Fruit fly (Drosophila melanogaster): ENCODE data around the gene RluA-2.
A peak's percentile ranks its signal among the peaks of the same experiment; 100 is the strongest.

The RluA-2 gene

DNA sequence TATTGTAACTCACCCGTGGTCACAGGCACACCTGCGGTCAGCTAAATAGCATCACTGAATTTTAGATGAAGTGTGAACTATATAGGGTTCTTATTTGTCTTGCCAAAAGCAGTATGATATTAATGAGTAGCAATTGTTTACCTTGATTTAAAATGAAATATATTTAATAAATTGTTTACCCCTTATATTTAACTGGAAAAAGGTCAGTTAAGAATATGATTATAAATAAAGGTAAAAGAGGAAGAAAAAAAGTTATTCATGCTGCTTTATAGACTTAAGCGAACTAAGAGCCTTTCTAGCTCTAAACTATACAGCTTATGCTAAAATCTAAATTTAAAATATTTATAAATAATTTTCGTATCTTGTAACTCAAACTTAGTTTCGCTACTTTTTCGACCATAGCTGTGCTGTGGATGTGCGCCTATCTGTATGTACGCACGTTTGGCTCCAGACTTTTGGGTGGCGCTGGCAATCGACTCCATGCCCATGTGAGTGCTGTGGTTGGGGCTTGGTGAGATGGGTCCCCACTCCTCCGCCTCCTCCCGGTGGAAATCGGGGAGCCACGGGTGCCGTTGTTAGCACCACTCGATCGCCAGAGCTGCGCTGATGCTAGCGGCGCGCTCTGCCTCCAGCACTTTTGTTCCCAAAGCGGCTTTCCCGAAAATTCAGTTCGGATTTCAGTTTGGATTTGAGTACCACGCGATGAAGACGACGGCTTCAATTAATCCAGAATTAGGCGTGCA, 34.7 kb upstream of the RluA-2 start, which contains the start of gene loh (continued):
- no peak for TF ChIP-seq tna (GFP tag; IDR thresholded peaks at IDR 0.05; ENCODE audit: partially characterized antibody)
- peak in 1 of 2 experiments; percentile 67 for TF ChIP-seq Eip74EF (GFP tag; optimal IDR thresholded peaks at IDR 0.05)
- TF ChIP-seq btn (GFP tag; optimal IDR thresholded peaks at IDR 0.05): no peak
- TF ChIP-seq gt (GFP tag; IDR thresholded peaks at IDR 0.05): no peak
- TF ChIP-seq CG7786 (GFP tag; optimal IDR thresholded peaks at IDR 0.05): no peak
- no peak for TF ChIP-seq Sry-δ (GFP tag; optimal IDR thresholded peaks at IDR 0.05)
- TF ChIP-seq PHDP (tag; optimal IDR thresholded peaks at IDR 0.05): peak; percentile 51
- TF ChIP-seq nerfin-2 (GFP tag; IDR thresholded peaks at IDR 0.05; ENCODE audit: partially characterized antibody): no peak
- no peak for TF ChIP-seq bigmax (GFP tag; optimal IDR thresholded peaks at IDR 0.05)
- TF ChIP-seq so (GFP tag; IDR thresholded peaks at IDR 0.05): no peak; the same call in 2 of the 3 replicates
- TF ChIP-seq HLH4C (GFP tag; IDR thresholded peaks at IDR 0.05; ENCODE audit: partially characterized antibody): no peak
- TF ChIP-seq CG2875 (GFP tag; optimal IDR thresholded peaks at IDR 0.05): no peak
- TF ChIP-seq Usf (GFP tag; optimal IDR thresholded peaks at IDR 0.05): peak; percentile 3
- TF ChIP-seq Trl (optimal IDR thresholded peaks at IDR 0.05): no peak
- no peak for TF ChIP-seq Trl (GFP tag; optimal IDR thresholded peaks at IDR 0.05)
- no peak for TF ChIP-seq dan (GFP tag; IDR thresholded peaks at IDR 0.05)
- peak; percentile 79 for TF ChIP-seq CG31441 (GFP tag; IDR thresholded peaks at IDR 0.05)
- TF ChIP-seq CG33557 (GFP tag; optimal IDR thresholded peaks at IDR 0.05): no peak
- no peak for TF ChIP-seq CG17912 (GFP tag; optimal IDR thresholded peaks at IDR 0.05)
- no peak for TF ChIP-seq CG16779 (GFP tag; IDR thresholded peaks at IDR 0.05)
- TF ChIP-seq sens (GFP tag): peak; percentile 75
- peak; percentile 49 for TF ChIP-seq Nf-YB (GFP tag; optimal IDR thresholded peaks at IDR 0.05)
- TF ChIP-seq CG15514 (GFP tag; optimal IDR thresholded peaks at IDR 0.05): peak; percentile 12
- 0 out of 3 replicates have a peak, but pooled peaks have one; percentile 40 for TF ChIP-seq zfh1 (GFP tag; IDR thresholded peaks at IDR 0.05)
- TF ChIP-seq unpg (GFP tag; optimal IDR thresholded peaks at IDR 0.05): peak; percentile 42
- TF ChIP-seq danr (GFP tag; IDR thresholded peaks at IDR 0.05): peak; percentile 36; the same call in 1 of the 2 replicates
- TF ChIP-seq al (GFP tag; IDR thresholded peaks at IDR 0.05): no peak
- no peak for TF ChIP-seq CG16813 (GFP tag; IDR thresholded peaks at IDR 0.05; ENCODE audit: partially characterized antibody)
- TF ChIP-seq prd (optimal IDR thresholded peaks at IDR 0.05): no peak
- no peak for TF ChIP-seq prd (GFP tag; IDR thresholded peaks at IDR 0.05)
- no peak for TF ChIP-seq scrt (GFP tag; optimal IDR thresholded peaks at IDR 0.05)
- TF ChIP-seq CG4820 (GFP tag; optimal IDR thresholded peaks at IDR 0.05): peak; percentile 52
- peak; percentile 47 for TF ChIP-seq CG10147 (GFP tag; optimal IDR thresholded peaks at IDR 0.05)
- peak; percentile 64 for TF ChIP-seq CG4424 (GFP tag; optimal IDR thresholded peaks at IDR 0.05)
- no peak for TF ChIP-seq dm (GFP tag; optimal IDR thresholded peaks at IDR 0.05)
- no peak for TF ChIP-seq CG42726 (GFP tag; IDR thresholded peaks at IDR 0.05; ENCODE audit: partially characterized antibody)
- peak; percentile 17; the same call in 1 of the 2 replicates for TF ChIP-seq E2f1 (GFP tag; IDR thresholded peaks at IDR 0.05)
- TF ChIP-seq lov (optimal IDR thresholded peaks at IDR 0.05): no peak
- TF ChIP-seq lov (GFP tag; IDR thresholded peaks at IDR 0.05): 0 out of 3 replicates have a peak, but pooled peaks have one; percentile 15
- 0 out of 2 replicates have a peak, but pooled peaks have one; percentile 38 for TF ChIP-seq ttk (GFP tag; IDR thresholded peaks at IDR 0.05)
- TF ChIP-seq CG6272 (GFP tag; IDR thresholded peaks at IDR 0.05): no peak
- TF ChIP-seq her (GFP tag; optimal IDR thresholded peaks at IDR 0.05): no peak
- no peak for TF ChIP-seq slp2 (GFP tag; optimal IDR thresholded peaks at IDR 0.05)
- TF ChIP-seq CG4707 (GFP tag; optimal IDR thresholded peaks at IDR 0.05): no peak
- TF ChIP-seq zfh2 (GFP tag; optimal IDR thresholded peaks at IDR 0.05): no peak
- TF ChIP-seq chm (GFP tag; IDR thresholded peaks at IDR 0.05): no peak
- TF ChIP-seq CG18011 (GFP tag; optimal IDR thresholded peaks at IDR 0.05): no peak
- peak; percentile 48 for TF ChIP-seq sug (tag; optimal IDR thresholded peaks at IDR 0.05)
- peak in 1 of 2 experiments; percentile 84 for TF ChIP-seq eve (GFP tag; optimal IDR thresholded peaks at IDR 0.05)
- TF ChIP-seq CG30431 (GFP tag; optimal IDR thresholded peaks at IDR 0.05): no peak
